Worm (Caenorhabditis elegans) whole organism, early embryonic: ENCODE results near the gene ZC449.8.

Source experiments
- B0310.2 ChIP-seq: sonication (generic microtip); optimal IDR thresholded peaks from 2 replicates; lab custom pipeline; 2016; ENCODE audit warnings: mild to moderate bottlenecking, missing genetic modification characterization, missing compliant biosample characterization
- F13C5.2 ChIP-seq: sonication (generic microtip); optimal IDR thresholded peaks from 2 replicates; lab custom pipeline; 2017; ENCODE audit warnings: mild to moderate bottlenecking, missing genetic modification characterization, inconsistent platforms, missing compliant biosample characterization
- aly-1 ChIP-seq: sonication (generic microtip); optimal IDR thresholded peaks from 2 replicates; lab custom pipeline; 2016; ENCODE audit warnings: missing genetic modification characterization, missing compliant biosample characterization
- ama-1 ChIP-seq: fragments of 150-350 bp; optimal IDR thresholded peaks from 2 replicates; lab custom pipeline; 2014
- ceh-13 ChIP-seq: fragments of 200-800 bp; sonication (Bioruptor generic); optimal IDR thresholded peaks from 2 replicates; lab custom pipeline; 2018; ENCODE audit warnings: mild to moderate bottlenecking, missing genetic modification characterization, missing compliant biosample characterization
- ceh-36 ChIP-seq: sonication (generic microtip); optimal IDR thresholded peaks from 2 replicates; lab custom pipeline; 2016; ENCODE audit warnings: missing genetic modification characterization, inconsistent platforms, missing compliant biosample characterization
- ets-7 ChIP-seq: sonication (generic microtip); optimal IDR thresholded peaks from 2 replicates; lab custom pipeline; 2016; ENCODE audit warnings: missing genotype, missing genetic modification characterization, missing compliant biosample characterization
- flt-1 ChIP-seq: fragments of 200-800 bp; sonication (Bioruptor generic); IDR thresholded peaks from 2 replicates; pipeline ENCODE4 v1.3.6; 2022; ENCODE audit warnings: missing genetic modification characterization, missing compliant biosample characterization
- hmbx-1 ChIP-seq: sonication (generic microtip); optimal IDR thresholded peaks from 2 replicates; lab custom pipeline; 2016; ENCODE audit warnings: mild to moderate bottlenecking, missing genetic modification characterization, missing compliant biosample characterization
- hmg-4 ChIP-seq: fragments of 200-800 bp; sonication (Bioruptor generic); optimal IDR thresholded peaks from 2 replicates; lab custom pipeline; 2018; ENCODE audit warnings: mild to moderate bottlenecking, missing genetic modification characterization, missing compliant biosample characterization
- hnd-1 ChIP-seq: sonication (generic microtip); optimal IDR thresholded peaks from 2 replicates; lab custom pipeline; 2016; ENCODE audit warnings: missing genetic modification characterization, missing compliant biosample characterization
- pes-1 ChIP-seq: fragments of 200-800 bp; sonication (Bioruptor generic); IDR thresholded peaks from 2 replicates; pipeline ENCODE4 v1.3.6; 2022; ENCODE audit warnings: missing genetic modification reagents, missing genetic modification characterization, missing compliant biosample characterization
- scrt-1 ChIP-seq: fragments of 200-800 bp; sonication (Bioruptor generic); IDR thresholded peaks from 2 replicates; pipeline ENCODE4 v1.3.6; 2022; ENCODE audit warnings: missing genetic modification characterization, missing compliant biosample characterization
- sea-1 ChIP-seq: fragments of 200-800 bp; sonication (Bioruptor generic); conservative IDR thresholded peaks from 2 replicates; pipeline ENCODE4 v1.3.6; 2022; ENCODE audit warnings: missing genetic modification characterization, missing compliant biosample characterization
- tbx-11 ChIP-seq: fragments of 200-800 bp; sonication (Bioruptor generic); IDR thresholded peaks from 2 replicates; pipeline ENCODE4 v1.3.6; 2022; ENCODE audit warnings: missing genetic modification characterization, missing compliant biosample characterization
- tbx-37 ChIP-seq: fragments of 200-800 bp; sonication (Bioruptor generic); conservative IDR thresholded peaks from 2 replicates; pipeline ENCODE4 v1.3.6; 2022; ENCODE audit warnings: missing genetic modification reagents, missing genetic modification characterization, missing compliant biosample characterization
- tra-4 ChIP-seq: sonication (generic microtip); optimal IDR thresholded peaks from 2 replicates; lab custom pipeline; 2017; ENCODE audit warnings: missing genetic modification characterization, missing compliant biosample characterization

The ZC449.8 gene

DNA sequence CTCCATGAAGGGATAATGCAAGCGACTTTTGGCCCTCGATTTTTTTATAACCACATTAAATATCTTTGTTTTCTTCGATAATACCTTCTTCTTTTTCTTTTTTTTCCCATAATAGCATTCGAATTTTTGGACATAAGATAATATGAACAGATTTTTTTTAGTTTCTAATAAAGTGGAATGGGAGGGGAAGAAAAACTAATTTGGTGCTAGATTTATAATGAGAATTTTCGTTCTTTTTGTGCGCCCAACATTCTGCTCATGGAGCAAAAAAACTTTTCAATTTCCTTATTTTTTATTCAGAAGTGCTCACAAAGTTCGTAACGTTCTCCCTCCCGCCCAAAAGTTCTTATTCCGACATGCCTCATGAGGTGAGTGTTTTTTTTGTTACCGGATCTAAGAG is at the start of gene ZC449.8:
Gene ZC449.8 (plus strand): TSS at position 301 of the 400 bp plus-strand sequence.
- no peak for TF ChIP-seq ceh-36
- no peak for TF ChIP-seq hmbx-1 (tag; lab: Kevin White, UChicago)
- TF ChIP-seq pes-1 (GFP tag; lab: Robert Waterston, UW), result no peak
- no peak for TF ChIP-seq sea-1 (GFP tag; lab: Robert Waterston, UW)
- TF ChIP-seq ama-1 (lab: Kevin White, UChicago), result no peak
- no peak for TF ChIP-seq B0310.2
- no peak for TF ChIP-seq F13C5.2 (tag; lab: Kevin White, UChicago)
- TF ChIP-seq tbx-11 (GFP tag; lab: Robert Waterston, UW), result no peak

DNA sequence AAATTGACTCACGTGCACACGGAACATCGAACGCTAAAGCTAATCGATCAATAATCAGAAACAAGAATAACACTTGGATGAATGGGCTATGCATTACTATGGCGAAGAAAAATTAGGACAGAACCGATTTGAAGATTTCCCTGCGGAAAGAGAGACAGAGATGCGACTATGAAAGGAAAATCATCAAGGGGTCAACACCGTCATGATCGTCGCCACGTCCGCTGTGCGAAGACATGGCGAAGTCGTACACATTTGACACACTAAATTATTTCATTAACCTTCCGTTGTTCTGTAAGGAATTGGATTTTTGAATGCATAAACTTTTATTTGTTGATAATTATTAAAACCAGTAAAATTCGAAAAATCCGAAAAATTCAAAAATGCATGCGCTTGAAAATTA is 46.6 kb upstream of the ZC449.8 start, which contains the start of gene M03F4.6:
Gene M03F4.6 (minus strand): TSS at position 101 of the 400 bp plus-strand sequence.
- TF ChIP-seq hmbx-1 (tag; lab: Kevin White, UChicago) (no peak), sea-1 (GFP tag; lab: Robert Waterston, UW) (0 out of 2 replicates have a peak, but pooled peaks have one; percentile 68), ama-1 (lab: Kevin White, UChicago) (peak; percentile 39), ceh-36 (no peak)

DNA sequence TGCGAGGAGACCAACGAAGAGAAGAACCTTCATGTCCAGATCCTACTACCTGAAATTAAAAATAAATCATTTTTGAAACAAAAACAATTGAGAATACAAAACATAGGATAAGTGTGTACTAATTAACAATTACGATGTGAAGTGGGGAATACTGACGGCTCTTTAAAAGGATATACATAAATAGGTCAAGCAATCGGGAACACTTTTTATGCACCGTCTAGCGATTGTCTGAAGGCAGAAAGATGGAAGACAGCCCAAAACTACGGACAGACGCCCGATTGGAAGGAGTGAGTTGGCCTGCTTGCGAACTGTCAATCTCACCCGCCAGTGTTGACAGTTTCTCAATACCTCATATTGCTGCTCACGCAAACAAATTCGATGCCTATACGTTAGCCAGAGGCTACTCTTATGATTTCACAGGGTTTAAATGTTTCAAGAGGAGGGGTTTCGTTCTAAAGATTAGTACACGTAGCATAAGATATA is 45.0 kb upstream of the ZC449.8 start, which contains the start of gene calu-1:
Gene calu-1 (minus strand): TSS at position 51 of the 483 bp plus-strand sequence.
- TF ChIP-seq tra-4 (tag; lab: Kevin White, UChicago) (no peak), hmbx-1 (tag; lab: Kevin White, UChicago) (no peak), flt-1 (GFP tag; lab: Robert Waterston, UW) (no peak), tbx-11 (GFP tag; lab: Robert Waterston, UW) (no peak), hmg-4 (GFP tag; lab: Kevin White, UChicago) (no peak), pes-1 (GFP tag; lab: Robert Waterston, UW) (no peak), tbx-37 (no peak), ceh-13 (GFP tag; lab: Kevin White, UChicago) (no peak), scrt-1 (GFP tag; lab: Robert Waterston, UW) (no peak)

DNA sequence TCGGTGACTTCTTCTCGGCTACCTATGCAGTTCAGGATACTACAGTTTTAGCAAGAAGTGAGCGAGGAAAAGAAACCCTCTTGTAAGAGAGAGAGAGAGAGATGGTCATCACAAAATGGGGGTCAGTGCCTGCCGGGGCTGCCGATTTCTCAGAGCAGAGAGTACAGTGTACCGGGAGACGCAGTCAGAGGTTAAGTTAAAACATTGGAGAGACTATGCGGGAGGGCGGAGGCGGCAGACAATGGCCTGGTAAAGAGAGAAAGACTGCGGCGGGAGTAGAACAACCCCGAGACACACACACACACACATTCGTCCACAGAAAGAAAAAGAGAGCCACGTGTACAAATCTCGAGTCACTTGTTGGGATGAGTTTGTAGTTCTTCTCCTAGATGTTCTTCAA is 44.4 kb upstream of the ZC449.8 start:
- peak; percentile 69 for TF ChIP-seq hmg-4 (GFP tag; lab: Kevin White, UChicago)
- peak; percentile 46 for TF ChIP-seq tbx-37
- TF ChIP-seq ama-1 (lab: Kevin White, UChicago), result no peak
- TF ChIP-seq aly-1, result peak; percentile 78

DNA sequence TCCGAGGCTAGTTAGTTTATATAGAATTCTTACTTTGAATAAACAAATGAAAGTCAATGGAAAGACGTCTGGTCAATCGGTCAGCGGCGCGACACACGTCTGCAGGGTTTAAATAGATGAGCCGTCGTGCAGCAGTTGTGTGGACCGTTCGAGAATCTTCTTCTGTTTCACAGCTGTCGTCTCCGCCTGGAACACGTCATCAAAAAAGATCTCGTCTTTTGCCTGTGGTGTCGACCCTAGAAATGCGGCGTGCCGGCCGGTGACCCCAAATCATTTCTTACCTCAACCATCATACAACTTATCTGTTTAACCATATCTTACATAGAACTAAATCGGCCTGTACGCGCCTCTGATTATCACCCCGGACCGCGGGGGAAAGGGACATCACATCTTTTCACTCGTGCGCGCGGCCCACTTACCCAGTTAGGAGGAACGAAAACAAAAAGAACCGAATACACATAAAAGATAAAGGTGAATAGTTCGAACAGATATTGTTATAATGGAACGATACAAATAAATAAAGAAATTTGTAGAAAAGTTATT is 43.8 kb upstream of the ZC449.8 start:
- TF ChIP-seq F13C5.2 (tag; lab: Kevin White, UChicago) (no peak), sea-1 (GFP tag; lab: Robert Waterston, UW) (no peak), ceh-36 (no peak), tbx-11 (GFP tag; lab: Robert Waterston, UW) (no peak), flt-1 (GFP tag; lab: Robert Waterston, UW) (no peak), ets-7 (tag; lab: Kevin White, UChicago) (no peak), hnd-1 (tag; lab: Kevin White, UChicago) (no peak), tbx-37 (no peak), ceh-13 (GFP tag; lab: Kevin White, UChicago) (no peak), ama-1 (lab: Kevin White, UChicago) (no peak), scrt-1 (GFP tag; lab: Robert Waterston, UW) (no peak), pes-1 (GFP tag; lab: Robert Waterston, UW) (no peak), hmg-4 (GFP tag; lab: Kevin White, UChicago) (no peak), tra-4 (tag; lab: Kevin White, UChicago) (no peak), B0310.2 (no peak), aly-1 (no peak), hmbx-1 (tag; lab: Kevin White, UChicago) (no peak)

DNA sequence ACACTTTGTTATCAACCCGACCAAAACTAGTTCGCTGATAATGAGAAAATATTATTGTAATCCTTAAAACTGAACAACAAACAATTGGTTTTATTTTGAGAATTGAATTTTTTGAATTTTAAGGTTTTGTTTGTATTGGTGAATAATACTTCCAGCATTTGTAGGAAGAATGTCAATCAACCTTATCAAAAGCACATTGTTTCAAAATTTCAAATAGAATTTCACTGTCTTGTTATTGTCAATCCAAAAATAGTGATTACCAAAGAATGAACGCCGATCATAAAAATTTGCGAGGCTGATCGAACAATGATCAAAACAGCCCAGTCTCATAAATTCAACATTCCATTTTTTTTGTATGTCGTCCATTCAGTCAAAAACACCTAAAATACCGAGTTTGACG is 41.4 kb upstream of the ZC449.8 start:
- no peak for TF ChIP-seq hmg-4 (GFP tag; lab: Kevin White, UChicago)
- no peak for TF ChIP-seq F13C5.2 (tag; lab: Kevin White, UChicago)
- TF ChIP-seq ceh-13 (GFP tag; lab: Kevin White, UChicago), result no peak
- TF ChIP-seq tra-4 (tag; lab: Kevin White, UChicago), result no peak
- TF ChIP-seq ceh-36, result no peak
- TF ChIP-seq ets-7 (tag; lab: Kevin White, UChicago), result no peak
- no peak for TF ChIP-seq sea-1 (GFP tag; lab: Robert Waterston, UW)
- no peak for TF ChIP-seq hnd-1 (tag; lab: Kevin White, UChicago)
- no peak for TF ChIP-seq B0310.2
- no peak for TF ChIP-seq ama-1 (lab: Kevin White, UChicago)
- TF ChIP-seq tbx-37, result no peak
- no peak for TF ChIP-seq aly-1
- no peak for TF ChIP-seq pes-1 (GFP tag; lab: Robert Waterston, UW)
- TF ChIP-seq scrt-1 (GFP tag; lab: Robert Waterston, UW), result no peak
- no peak for TF ChIP-seq flt-1 (GFP tag; lab: Robert Waterston, UW)

DNA sequence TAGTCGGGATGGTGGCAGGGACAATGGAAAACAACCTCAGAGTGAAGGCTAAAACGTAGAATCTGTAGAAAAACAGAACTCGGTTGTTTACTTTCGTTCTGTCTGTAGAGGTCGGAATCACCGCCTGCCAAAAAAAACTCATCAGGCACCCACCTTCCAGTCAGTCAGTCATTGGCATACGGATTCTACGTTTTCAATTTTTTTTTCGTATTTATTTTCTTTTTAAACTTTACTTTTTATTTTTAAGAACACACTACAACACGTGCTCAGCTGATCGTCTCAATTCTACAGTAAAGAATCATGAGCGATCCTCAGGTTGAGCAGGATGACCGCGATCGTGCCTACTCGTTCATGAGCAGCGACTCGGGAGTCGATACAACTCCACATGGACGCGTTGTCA is 39.3 kb upstream of the ZC449.8 start, which contains the start of gene lfi-1:
Gene lfi-1 (plus strand): TSS at position 301 of the 400 bp plus-strand sequence.
- TF ChIP-seq ceh-36 (no peak), tra-4 (tag; lab: Kevin White, UChicago) (no peak), ceh-13 (GFP tag; lab: Kevin White, UChicago) (no peak), tbx-37 (no peak), hmbx-1 (tag; lab: Kevin White, UChicago) (no peak), tbx-11 (GFP tag; lab: Robert Waterston, UW) (no peak), hnd-1 (tag; lab: Kevin White, UChicago) (no peak), ets-7 (tag; lab: Kevin White, UChicago) (no peak), hmg-4 (GFP tag; lab: Kevin White, UChicago) (no peak), ama-1 (lab: Kevin White, UChicago) (no peak), flt-1 (GFP tag; lab: Robert Waterston, UW) (no peak), sea-1 (GFP tag; lab: Robert Waterston, UW) (no peak), F13C5.2 (tag; lab: Kevin White, UChicago) (no peak), scrt-1 (GFP tag; lab: Robert Waterston, UW) (no peak), pes-1 (GFP tag; lab: Robert Waterston, UW) (no peak), B0310.2 (no peak), aly-1 (no peak)
